Fruit fly (Drosophila melanogaster): ENCODE results near the gene dpy.
A peak's percentile ranks its signal among the peaks of the same experiment; 100 is the strongest.

The dpy gene

DNA sequence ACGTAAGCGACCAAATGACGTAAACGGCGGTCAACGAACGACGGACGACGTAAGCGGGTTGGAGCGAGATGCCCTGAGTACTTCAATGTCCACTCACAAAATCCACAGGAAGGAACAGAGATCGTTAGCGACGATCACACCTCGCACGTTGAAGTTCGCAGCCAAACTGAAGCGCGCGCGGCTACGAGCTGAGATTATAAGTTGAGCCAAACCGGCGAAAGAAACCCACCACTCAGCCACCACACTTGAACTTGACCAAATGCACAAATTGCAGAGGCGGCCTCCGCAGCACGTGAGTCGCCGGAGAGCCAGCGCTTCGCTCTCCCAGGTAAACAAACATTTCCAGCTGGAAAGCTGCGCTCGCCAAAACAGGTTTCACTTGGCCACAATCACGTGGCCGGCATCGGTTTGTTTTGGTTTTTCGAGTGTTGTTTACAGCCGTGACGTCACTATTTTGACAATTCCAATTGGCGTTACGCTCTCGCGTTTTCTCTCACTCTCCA lies at the start of gene dpy (continued):
- TF ChIP-seq CG6792 (GFP tag; optimal IDR thresholded peaks at IDR 0.05): no peak
- TF ChIP-seq fd59A (GFP tag; optimal IDR thresholded peaks at IDR 0.05): no peak
- TF ChIP-seq Hr38 (GFP tag; optimal IDR thresholded peaks at IDR 0.05): no peak
- TF ChIP-seq CG6854 (GFP tag; optimal IDR thresholded peaks at IDR 0.05): no peak
- TF ChIP-seq OdsH (GFP tag; optimal IDR thresholded peaks at IDR 0.05): no peak
- TF ChIP-seq CG4318 (GFP tag; optimal IDR thresholded peaks at IDR 0.05): no peak
- peak; percentile 80 for TF ChIP-seq fkh (GFP tag; optimal IDR thresholded peaks at IDR 0.05)

DNA sequence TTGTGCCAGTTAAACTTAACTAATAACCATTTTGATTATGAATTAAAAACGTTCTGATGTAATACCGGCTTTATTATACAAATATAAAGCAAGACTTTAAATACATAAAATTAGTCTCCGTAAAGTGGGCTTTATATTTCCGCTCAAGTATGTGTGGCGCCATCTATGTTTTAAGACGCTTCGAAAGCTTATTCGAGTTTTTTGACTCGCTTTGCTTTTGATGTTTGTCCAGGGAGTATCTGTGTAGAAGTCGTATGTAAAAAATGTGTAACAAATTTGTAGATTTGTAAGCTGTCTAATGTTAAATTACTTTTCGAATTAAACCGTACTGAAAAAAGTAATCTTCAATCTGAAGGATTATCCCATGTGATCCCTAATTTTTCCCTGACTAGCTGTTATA lies 46.8 kb upstream of the dpy start:
- no peak for TF ChIP-seq CG16779 (tag; optimal IDR thresholded peaks at IDR 0.05)
- no peak for TF ChIP-seq CG8632 (GFP tag; optimal IDR thresholded peaks at IDR 0.05)
- no peak for TF ChIP-seq Sox14 (GFP tag; optimal IDR thresholded peaks at IDR 0.05)

dm6 chr2L:4650752-4651453 lies 36.8 kb upstream of the dpy start, which contains the start of gene CG3355:
Gene CG3355, plus strand, starts transcription at chr2L:4651403.
- peak; percentile 67 for TF ChIP-seq Eip78C (GFP tag)
- peak; percentile 21 for TF ChIP-seq Blimp-1 (GFP tag; optimal IDR thresholded peaks at IDR 0.05)
- TF ChIP-seq topi (GFP tag; optimal IDR thresholded peaks at IDR 0.05): peak; percentile 18
- no peak for TF ChIP-seq Eip75B (GFP tag; optimal IDR thresholded peaks at IDR 0.05)
- TF ChIP-seq dsx (GFP tag; optimal IDR thresholded peaks at IDR 0.05; ENCODE audit: poor library complexity, severe bottlenecking): no peak
- no peak for TF ChIP-seq CG8632 (GFP tag; optimal IDR thresholded peaks at IDR 0.05)
- TF ChIP-seq Smox (GFP tag; optimal IDR thresholded peaks at IDR 0.05): peak; percentile 20
- peak; percentile 10 for TF ChIP-seq cyc (GFP tag; optimal IDR thresholded peaks at IDR 0.05)
- TF ChIP-seq Sox102F (GFP tag; optimal IDR thresholded peaks at IDR 0.05): peak; percentile 13
- peak; percentile 2 for TF ChIP-seq CG11902 (GFP tag; optimal IDR thresholded peaks at IDR 0.05)
- peak; percentile 81 for TF ChIP-seq svp (GFP tag)
- TF ChIP-seq Hr39 (GFP tag; optimal IDR thresholded peaks at IDR 0.05): peak; percentile 40
- TF ChIP-seq CG3919 (GFP tag; optimal IDR thresholded peaks at IDR 0.05): peak; percentile 0
- TF ChIP-seq lz (GFP tag; optimal IDR thresholded peaks at IDR 0.05): peak; percentile 23
- no peak for TF ChIP-seq CG8319 (GFP tag; optimal IDR thresholded peaks at IDR 0.05)
- TF ChIP-seq Met (GFP tag; optimal IDR thresholded peaks at IDR 0.05): peak; percentile 20
- TF ChIP-seq esn (GFP tag; optimal IDR thresholded peaks at IDR 0.05): peak; percentile 52
- peak; percentile 29 for TF ChIP-seq CG31627 (GFP tag; optimal IDR thresholded peaks at IDR 0.05)

DNA sequence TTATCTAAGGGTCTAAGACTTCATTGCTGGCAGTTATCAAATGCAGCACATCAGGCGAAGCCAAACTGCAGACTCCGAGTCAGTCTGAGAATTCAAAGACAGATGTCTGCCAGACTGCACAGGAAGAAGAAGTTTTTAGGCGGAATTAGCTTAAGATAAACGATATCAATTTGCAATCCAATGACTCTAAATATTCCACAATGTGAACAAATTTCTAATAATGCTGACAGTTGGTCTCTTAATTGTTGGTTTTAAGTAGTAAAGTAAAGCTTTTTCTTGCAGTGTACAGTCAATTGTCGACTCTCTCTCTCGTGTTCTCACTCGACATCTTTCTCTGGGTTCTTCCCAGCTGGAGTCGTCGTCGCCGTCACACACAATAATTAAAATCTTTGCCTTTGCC lies 34.7 kb upstream of the dpy start:
- no peak for TF ChIP-seq CG7368 (GFP tag; optimal IDR thresholded peaks at IDR 0.05)
- TF ChIP-seq Eip93F (GFP tag; optimal IDR thresholded peaks at IDR 0.05): no peak
- TF ChIP-seq Met (GFP tag; optimal IDR thresholded peaks at IDR 0.05): peak; percentile 68
- TF ChIP-seq Hr4 (GFP tag; optimal IDR thresholded peaks at IDR 0.05): no peak
- TF ChIP-seq acj6 (GFP tag; optimal IDR thresholded peaks at IDR 0.05): peak; percentile 47
- no peak for TF ChIP-seq ss (GFP tag; optimal IDR thresholded peaks at IDR 0.05)
- peak; percentile 82 for TF ChIP-seq CG6163 (GFP tag; IDR thresholded peaks at IDR 0.05)
- TF ChIP-seq Ets21C (GFP tag; optimal IDR thresholded peaks at IDR 0.05): peak; percentile 24
- TF ChIP-seq vri (GFP tag; optimal IDR thresholded peaks at IDR 0.05): peak; percentile 25
- peak; percentile 55 for TF ChIP-seq pdm3 (GFP tag; optimal IDR thresholded peaks at IDR 0.05)
- peak; percentile 61; the same call in 2 of the 3 replicates for TF ChIP-seq CG8119 (GFP tag; IDR thresholded peaks at IDR 0.05)
- TF ChIP-seq Gug (GFP tag; IDR thresholded peaks at IDR 0.05): 0 out of 2 replicates have a peak, but pooled peaks have one; percentile 22
- peak; percentile 11 for TF ChIP-seq Eip75B (GFP tag; optimal IDR thresholded peaks at IDR 0.05)
- TF ChIP-seq CG8319 (GFP tag; optimal IDR thresholded peaks at IDR 0.05): no peak
- peak; percentile 72 for TF ChIP-seq Eip78C (GFP tag)
- TF ChIP-seq CG10669 (GFP tag; optimal IDR thresholded peaks at IDR 0.05): no peak
- TF ChIP-seq dac (GFP tag; optimal IDR thresholded peaks at IDR 0.05): no peak
- no peak for TF ChIP-seq CG9139 (GFP tag; optimal IDR thresholded peaks at IDR 0.05)
- no peak for TF ChIP-seq Blimp-1 (GFP tag; optimal IDR thresholded peaks at IDR 0.05)
- TF ChIP-seq lz (GFP tag; optimal IDR thresholded peaks at IDR 0.05): peak; percentile 47
- TF ChIP-seq CG11762 (GFP tag; optimal IDR thresholded peaks at IDR 0.05; ENCODE audit: insufficient read depth): peak; percentile 13
- no peak for TF ChIP-seq Hr38 (GFP tag; optimal IDR thresholded peaks at IDR 0.05)
- peak; percentile 72 for TF ChIP-seq Sox14 (GFP tag; optimal IDR thresholded peaks at IDR 0.05)
- peak; percentile 54 for TF ChIP-seq topi (GFP tag; optimal IDR thresholded peaks at IDR 0.05)
- no peak for TF ChIP-seq Sox15 (GFP tag; optimal IDR thresholded peaks at IDR 0.05)
- peak in 1 of 2 experiments; percentile 64 for TF ChIP-seq salr (GFP tag; optimal IDR thresholded peaks at IDR 0.05)
- no peak for TF ChIP-seq fd59A (GFP tag; optimal IDR thresholded peaks at IDR 0.05)
- no peak for TF ChIP-seq CG6854 (GFP tag; optimal IDR thresholded peaks at IDR 0.05)
- no peak for TF ChIP-seq CG16779 (tag; optimal IDR thresholded peaks at IDR 0.05)

Data from whole organism, prepupa.